Worm (Caenorhabditis elegans): Measurements from ENCODE around the gene lev-8.

ce11 chrX:11571714-11572113 lies 11.0 kb downstream of the lev-8 start:
- TF ChIP-seq med-1 (GFP tag; optimal IDR thresholded peaks at IDR 0.05; ENCODE audit: insufficient read depth) (no peak), cog-1 (tag; optimal IDR thresholded peaks at IDR 0.05) (no peak), ztf-23 (GFP tag; IDR thresholded peaks at IDR 0.05) (no peak), tab-1 (GFP tag; IDR thresholded peaks at IDR 0.05) (no peak), klf-2 (GFP tag; conservative IDR thresholded peaks at IDR 0.05) (no peak)
